Worm (Caenorhabditis elegans): ENCODE results near the gene T24H7.2.

DNA sequence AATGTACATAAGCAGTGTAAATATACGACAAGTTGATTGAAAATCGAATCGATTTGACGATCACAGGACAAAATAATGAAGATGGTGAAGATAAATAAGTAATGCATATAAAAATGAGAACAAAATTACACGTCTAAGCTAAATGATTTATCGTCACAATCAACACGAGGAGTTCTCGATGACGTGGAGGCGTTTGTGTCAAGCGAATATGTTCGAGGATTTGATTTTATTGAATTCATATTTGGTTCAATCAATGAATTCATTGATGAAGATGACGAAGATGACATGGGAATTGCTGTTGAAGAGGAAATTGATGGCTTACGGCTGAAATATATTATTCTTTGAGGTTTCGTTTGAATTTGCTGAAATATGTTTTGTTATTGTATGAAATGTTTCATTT is 45.4 kb downstream of the T24H7.2 start, which contains the start of gene nyn-3:
- TF ChIP-seq mep-1 (tag; optimal IDR thresholded peaks at IDR 0.05) (no peak), pha-4 (tag; optimal IDR thresholded peaks at IDR 0.05) (no peak), lsy-2 (tag; optimal IDR thresholded peaks at IDR 0.05) (no peak), unc-62 (GFP tag; optimal IDR thresholded peaks at IDR 0.05) (no peak), blmp-1 (tag; optimal IDR thresholded peaks at IDR 0.05) (no peak), ces-1 (GFP tag; optimal IDR thresholded peaks at IDR 0.05) (no peak), M03D4.4 (tag; optimal IDR thresholded peaks at IDR 0.05) (no peak), elt-3 (tag; optimal IDR thresholded peaks at IDR 0.05) (no peak), ceh-43 (GFP tag; optimal IDR thresholded peaks at IDR 0.05) (no peak), cnd-1 (tag; optimal IDR thresholded peaks at IDR 0.05) (no peak), nhr-237 (tag; optimal IDR thresholded peaks at IDR 0.05) (no peak)
